Fruit fly (Drosophila melanogaster) whole organism, embryonic: ENCODE measurements around the gene mnd.

Experiments used
- CG10543 ChIP-seq: fragments of 200-800 bp; sonication (Bioruptor generic); optimal IDR thresholded peaks from 3 replicates; lab custom pipeline; 2017; ENCODE audit warnings: missing biosample characterization, mild to moderate bottlenecking, missing genetic modification characterization, moderate library complexity
- CG10959 ChIP-seq: fragments of 200-800 bp; sonication (Bioruptor generic); IDR thresholded peaks from 2 replicates; pipeline ENCODE4 v1.3.6; 2022; ENCODE audit warnings: missing biosample characterization, missing genetic modification characterization
- CG13287 ChIP-seq: fragments of 200-800 bp; sonication (Bioruptor generic); IDR thresholded peaks from 2 replicates; pipeline ENCODE4 v1.3.6; 2022; ENCODE audit warnings: missing biosample characterization, missing genetic modification characterization; ENCODE audit not compliant: partially characterized antibody
- CG15479 ChIP-seq: fragments of 200-800 bp; sonication (Bioruptor generic); optimal IDR thresholded peaks from 3 replicates; lab custom pipeline; 2019; ENCODE audit warnings: missing biosample characterization, mild to moderate bottlenecking, missing genetic modification characterization, moderate library complexity
- CG15696 ChIP-seq: fragments of 200-800 bp; sonication (Bioruptor generic); optimal IDR thresholded peaks from 2 replicates; lab custom pipeline; 2019; ENCODE audit warnings: missing biosample characterization, mild to moderate bottlenecking, missing genetic modification characterization, moderate library complexity
- CG17361 ChIP-seq: fragments of 200-800 bp; sonication (Bioruptor generic); IDR thresholded peaks from 3 replicates; pipeline ENCODE4 v1.3.6; 2022; ENCODE audit warnings: missing biosample characterization, missing genetic modification characterization
- CG18262 ChIP-seq: fragments of 200-800 bp; optimal IDR thresholded peaks from 3 replicates; lab custom pipeline; 2019; ENCODE audit warnings: missing biosample characterization, mild to moderate bottlenecking, missing genetic modification characterization, moderate library complexity
- CG2199 ChIP-seq: fragments of 200-800 bp; sonication (Bioruptor generic); IDR thresholded peaks from 3 replicates; pipeline ENCODE4 v1.3.6; 2022; ENCODE audit warnings: missing biosample characterization, missing genetic modification characterization
- CG3407 ChIP-seq: fragments of 200-800 bp; sonication (Bioruptor generic); optimal IDR thresholded peaks from 2 replicates; lab custom pipeline; 2018; ENCODE audit warnings: missing biosample characterization, mild to moderate bottlenecking, missing genetic modification characterization
- CG6791 ChIP-seq: fragments of 200-800 bp; sonication (Bioruptor generic); IDR thresholded peaks from 3 replicates; pipeline ENCODE4 v1.3.6; 2022; ENCODE audit warnings: missing biosample characterization, missing genetic modification characterization; ENCODE audit not compliant: partially characterized antibody
- CG8290 ChIP-seq, 3 experiments: fragments of 200-800 bp; sonication (Bioruptor generic); optimal IDR thresholded peaks; 2 replicates each; lab custom pipeline; 2016 to 2019; ENCODE audit warnings: missing biosample characterization in 3 of 3, missing genetic modification characterization in 3 of 3, mild to moderate bottlenecking in 2 of 3, moderate library complexity in 1 of 3
- CG8359 ChIP-seq: fragments of 200-800 bp; sonication (Bioruptor generic); optimal IDR thresholded peaks from 2 replicates; lab custom pipeline; 2017; ENCODE audit warnings: missing biosample characterization, mild to moderate bottlenecking, missing genetic modification characterization, borderline replicate concordance
- CG9727 ChIP-seq: fragments of 200-800 bp; sonication (Bioruptor generic); optimal IDR thresholded peaks from 3 replicates; lab custom pipeline; 2017; ENCODE audit warnings: missing biosample characterization, mild to moderate bottlenecking, missing genetic modification characterization
- CkIIα-i1 ChIP-seq: fragments of 200-800 bp; sonication (Bioruptor generic); IDR thresholded peaks from 2 replicates; pipeline ENCODE4 v1.3.6; 2022; ENCODE audit warnings: missing biosample characterization, missing genetic modification characterization
- D ChIP-seq, 2 experiments: fragments of 200-800 bp in 1 of 2; fragments of >200 bp in 1 of 2; sonication (Bioruptor generic) in 1 of 2; optimal IDR thresholded peaks; 2 replicates in 1 of 2; 3 replicates in 1 of 2; lab custom pipeline; 2017; ENCODE audit warnings: mild to moderate bottlenecking in 1 of 2, missing biosample characterization in 1 of 2, missing genetic modification characterization in 1 of 2, missing genetic modification reagents in 1 of 2
- Dip3 ChIP-seq: fragments of 200-800 bp; sonication (Bioruptor generic); optimal IDR thresholded peaks from 3 replicates; lab custom pipeline; 2016; ENCODE audit warnings: missing biosample characterization, missing genetic modification characterization
- Ets65A ChIP-seq: fragments of 200-800 bp; sonication (Bioruptor generic); peaks from one replicate; lab custom pipeline; 2016; ENCODE audit warnings: missing biosample characterization, missing genetic modification characterization
- Hmx ChIP-seq: fragments of 200-800 bp; sonication (Bioruptor generic); optimal IDR thresholded peaks from 2 replicates; lab custom pipeline; 2016; ENCODE audit warnings: missing biosample characterization, missing genetic modification characterization
- Jarid2 ChIP-seq: fragments of 200-800 bp; sonication (Bioruptor generic); optimal IDR thresholded peaks from 3 replicates; lab custom pipeline; 2017; ENCODE audit warnings: mild to moderate bottlenecking, missing biosample characterization, missing genetic modification reagents, missing genetic modification characterization
- Kr ChIP-seq: fragments of 200-800 bp; sonication (Bioruptor generic); optimal IDR thresholded peaks from 2 replicates; lab custom pipeline; 2017; ENCODE audit warnings: missing biosample characterization, mild to moderate bottlenecking, missing genetic modification characterization
- Med ChIP-seq: fragments of 200-800 bp; sonication (Bioruptor generic); peaks from one replicate; lab custom pipeline; 2016; ENCODE audit warnings: missing biosample characterization, missing genetic modification characterization, mild to moderate bottlenecking, inconsistent platforms, moderate library complexity
- Nf-YB ChIP-seq: fragments of 200-800 bp; sonication (Bioruptor generic); optimal IDR thresholded peaks from 3 replicates; lab custom pipeline; 2019; ENCODE audit warnings: missing biosample characterization, mild to moderate bottlenecking, missing genetic modification characterization, moderate library complexity
- Nf-YC ChIP-seq: fragments of 200-800 bp; optimal IDR thresholded peaks from 3 replicates; lab custom pipeline; 2019; ENCODE audit warnings: missing biosample characterization, mild to moderate bottlenecking, missing genetic modification characterization, moderate library complexity
- Ravus ChIP-seq: fragments of 200-800 bp; sonication (Bioruptor generic); IDR thresholded peaks from 2 replicates; pipeline ENCODE4 v1.3.6; 2022; ENCODE audit warnings: missing biosample characterization, missing genetic modification characterization
- Rfx ChIP-seq: fragments of 200-800 bp; sonication (Bioruptor generic); IDR thresholded peaks from 2 replicates; pipeline ENCODE4 v1.3.6; 2022; ENCODE audit warnings: missing biosample characterization, missing genetic modification characterization
- Scr ChIP-seq: fragments of 200-800 bp; sonication (Bioruptor generic); IDR thresholded peaks from 2 replicates; pipeline ENCODE4 v1.3.6; 2022; ENCODE audit warnings: missing biosample characterization, missing genetic modification characterization; ENCODE audit not compliant: partially characterized antibody
- Taf1 ChIP-seq: fragments of 200-800 bp; sonication (Bioruptor generic); IDR thresholded peaks from 2 replicates; pipeline ENCODE4 v1.3.6; 2022; ENCODE audit warnings: missing biosample characterization, missing genetic modification characterization
- Tbp ChIP-seq: fragments of >200 bp; optimal IDR thresholded peaks from 2 replicates; lab custom pipeline; 2018; ENCODE audit warnings: missing biosample characterization, missing genetic modification characterization
- Xrp1 ChIP-seq: fragments of 200-800 bp; sonication (Bioruptor generic); IDR thresholded peaks from 2 replicates; pipeline ENCODE4 v1.3.6; 2022; ENCODE audit warnings: missing biosample characterization, missing genetic modification characterization
- ap ChIP-seq: fragments of 200-800 bp; sonication (Bioruptor generic); IDR thresholded peaks from 2 replicates; pipeline ENCODE4 v1.3.6; 2022; ENCODE audit warnings: missing biosample characterization, missing genetic modification characterization
- chm ChIP-seq: fragments of 200-800 bp; sonication (Bioruptor generic); IDR thresholded peaks from 2 replicates; pipeline ENCODE4 v1.3.6; 2022; ENCODE audit warnings: missing biosample characterization, missing genetic modification characterization
- croc ChIP-seq: fragments of 200-800 bp; sonication (Bioruptor generic); conservative IDR thresholded peaks from 3 replicates; pipeline ENCODE4 v1.3.6; 2022; ENCODE audit warnings: missing biosample characterization, missing genetic modification characterization
- dmrt11E ChIP-seq: fragments of 200-800 bp; sonication (Bioruptor generic); optimal IDR thresholded peaks from 3 replicates; lab custom pipeline; 2018; ENCODE audit warnings: missing biosample characterization, mild to moderate bottlenecking, missing genetic modification characterization, moderate library complexity
- fd102C ChIP-seq: fragments of 200-800 bp; sonication (Bioruptor generic); optimal IDR thresholded peaks from 2 replicates; lab custom pipeline; 2018; ENCODE audit warnings: missing biosample characterization, mild to moderate bottlenecking, missing genetic modification characterization, moderate library complexity
- gem ChIP-seq: fragments of 200-800 bp; sonication (Bioruptor generic); optimal IDR thresholded peaks from 2 replicates; lab custom pipeline; 2019; ENCODE audit warnings: missing biosample characterization, mild to moderate bottlenecking, missing genetic modification characterization, moderate library complexity
- hkb ChIP-seq, 2 experiments: fragments of 200-800 bp in 1 of 2; fragments of >200 bp in 1 of 2; sonication (Bioruptor generic) in 1 of 2; IDR thresholded peaks in 1 of 2; optimal IDR thresholded peaks in 1 of 2; 2 replicates each; pipeline versions ENCODE4 v1.3.6 to Lab custom; 2017 to 2022; ENCODE audit warnings: missing biosample characterization in 1 of 2, missing genetic modification characterization in 1 of 2
- insv ChIP-seq, 2 experiments: fragments of 200-800 bp; sonication (Bioruptor generic); optimal IDR thresholded peaks; 3 replicates each; lab custom pipeline; 2016 to 2018; ENCODE audit warnings: missing biosample characterization in 2 of 2, missing genetic modification characterization in 2 of 2
- lilli ChIP-seq: fragments of 200-800 bp; sonication (Bioruptor generic); optimal IDR thresholded peaks from 3 replicates; lab custom pipeline; 2016; ENCODE audit warnings: missing biosample characterization, missing genetic modification characterization
- pros ChIP-seq: fragments of 200-800 bp; sonication (Bioruptor generic); optimal IDR thresholded peaks from 3 replicates; lab custom pipeline; 2019; ENCODE audit warnings: missing biosample characterization, mild to moderate bottlenecking, missing genetic modification characterization, moderate library complexity
- sens ChIP-seq: fragments of 200-800 bp; sonication (Bioruptor generic); peaks from one replicate; lab custom pipeline; 2016; ENCODE audit warnings: missing biosample characterization, missing genetic modification characterization
- sisA ChIP-seq: fragments of 200-800 bp; sonication (Bioruptor generic); IDR thresholded peaks from 2 replicates; pipeline ENCODE4 v1.3.6; 2022; ENCODE audit warnings: missing biosample characterization, missing genetic modification characterization
- tll ChIP-seq, 2 experiments: fragments of 200-800 bp in 1 of 2; fragments of >200 bp in 1 of 2; sonication (Bioruptor generic) in 1 of 2; optimal IDR thresholded peaks; 2 replicates each; lab custom pipeline; 2017 to 2019; ENCODE audit warnings: missing biosample characterization in 2 of 2, missing genetic modification characterization in 2 of 2, mild to moderate bottlenecking in 1 of 2, moderate library complexity in 1 of 2
- twi ChIP-seq: fragments of 200-800 bp; optimal IDR thresholded peaks from 2 replicates; lab custom pipeline; 2019; ENCODE audit warnings: missing biosample characterization, mild to moderate bottlenecking, missing genetic modification characterization, moderate library complexity
- zfh1 ChIP-seq: fragments of 200-800 bp; sonication (Bioruptor generic); IDR thresholded peaks from 3 replicates; pipeline ENCODE4 v1.3.6; 2022; ENCODE audit warnings: missing biosample characterization, missing genetic modification characterization

mnd gene

dm6 chr3L:14974513-14974912 is 10.4 kb upstream of the mnd start, which contains the start of gene Ocho (continued):
- TF ChIP-seq CG8359 (GFP tag; lab: Kevin White, UChicago) = no peak

dm6 chr3L:14974952-14975351 is 9.9 kb upstream of the mnd start:
- 0 out of 3 replicates have a peak, but pooled peaks have one; percentile 43 for TF ChIP-seq CG6791
- TF ChIP-seq Taf1 (GFP tag; lab: Robert Waterston, UW) = no peak
- no peak for TF ChIP-seq gem (tag; lab: Kevin White, UChicago)
- TF ChIP-seq CG3407 (GFP tag; lab: Kevin White, UChicago) = no peak
- TF ChIP-seq dmrt11E = no peak
- peak; percentile 51; the same call in 1 of the 3 replicates for TF ChIP-seq zfh1 (GFP tag; lab: Robert Waterston, UW)
- peak; percentile 84 for TF ChIP-seq Nf-YB
- TF ChIP-seq insv (GFP tag; optimal IDR thresholded peaks at IDR 0.05; lab: Kevin White, UChicago) = peak in 1 of 2 experiments; percentile 32
- peak; percentile 56 for TF ChIP-seq CG15479 (GFP tag; lab: Kevin White, UChicago)
- TF ChIP-seq croc (GFP tag; lab: Robert Waterston, UW) = no peak
- peak; percentile 13 for TF ChIP-seq Tbp (GFP tag; lab: Kevin White, UChicago)
- TF ChIP-seq Scr = no peak
- no peak for TF ChIP-seq hkb (optimal IDR thresholded peaks at IDR 0.05; lab: Kevin White, UChicago)
- TF ChIP-seq hkb (GFP tag; IDR thresholded peaks at IDR 0.05; lab: Robert Waterston, UW) = no peak
- TF ChIP-seq tll (GFP tag; optimal IDR thresholded peaks at IDR 0.05; lab: Kevin White, UChicago) = peak in 1 of 2 experiments; percentile 19
- no peak for TF ChIP-seq Hmx (GFP tag; lab: Kevin White, UChicago)
- peak; percentile 8 for TF ChIP-seq Kr (GFP tag; lab: Kevin White, UChicago)
- no peak for TF ChIP-seq CG9727 (GFP tag; lab: Kevin White, UChicago)
- peak; percentile 50; the same call in 1 of the 2 replicates for TF ChIP-seq chm (GFP tag; lab: Robert Waterston, UW)
- TF ChIP-seq CG10543 (GFP tag; lab: Kevin White, UChicago) = no peak
- peak; percentile 12 for TF ChIP-seq lilli (GFP tag; lab: Kevin White, UChicago)
- TF ChIP-seq CkIIα-i1 (GFP tag; lab: Robert Waterston, UW) = no peak
- peak; percentile 66 for TF ChIP-seq Nf-YC (tag; lab: Kevin White, UChicago)
- peak; percentile 92 for TF ChIP-seq D (optimal IDR thresholded peaks at IDR 0.05; lab: Kevin White, UChicago)
- no peak for TF ChIP-seq D (GFP tag; optimal IDR thresholded peaks at IDR 0.05; lab: Kevin White, UChicago)
- TF ChIP-seq Ravus (GFP tag; lab: Robert Waterston, UW) = no peak
- TF ChIP-seq CG13287 = no peak
- no peak for TF ChIP-seq Rfx (GFP tag; lab: Robert Waterston, UW)
- no peak for TF ChIP-seq CG8290 (GFP tag; optimal IDR thresholded peaks at IDR 0.05; lab: Kevin White, UChicago)
- TF ChIP-seq CG8290 (tag; optimal IDR thresholded peaks at IDR 0.05; lab: Kevin White, UChicago) = no peak
- TF ChIP-seq CG18262 (tag; lab: Kevin White, UChicago) = no peak
- TF ChIP-seq Med (GFP tag; lab: Kevin White, UChicago) = peak; percentile 32
- no peak for TF ChIP-seq Dip3 (GFP tag; lab: Kevin White, UChicago)
- peak; percentile 78 for TF ChIP-seq pros (GFP tag; lab: Kevin White, UChicago)
- TF ChIP-seq CG10959 (GFP tag; lab: Robert Waterston, UW) = peak; percentile 22; the same call in 1 of the 2 replicates

- TF ChIP-seq CG17361 (GFP tag; lab: Robert Waterston, UW) (no peak), Xrp1 (GFP tag; lab: Robert Waterston, UW) (0 out of 2 replicates have a peak, but pooled peaks have one; percentile 13), Tbp (GFP tag; lab: Kevin White, UChicago) (no peak), sisA (GFP tag; lab: Robert Waterston, UW) (no peak), chm (GFP tag; lab: Robert Waterston, UW) (0 out of 2 replicates have a peak, but pooled peaks have one; percentile 57), sens (GFP tag; lab: Kevin White, UChicago) (peak; percentile 17), Jarid2 (GFP tag; lab: Kevin White, UChicago) (peak; percentile 15), Ets65A (GFP tag; lab: Kevin White, UChicago) (peak; percentile 22), CG15696 (tag; lab: Kevin White, UChicago) (peak; percentile 24), ap (GFP tag; lab: Robert Waterston, UW) (no peak), twi (tag; lab: Kevin White, UChicago) (peak; percentile 100), fd102C (GFP tag; lab: Kevin White, UChicago) (peak; percentile 0), CG2199 (GFP tag; lab: Robert Waterston, UW) (peak; percentile 95)
- TF ChIP-seq, all 482 proteins: peak for 9
Observed at dm6 chr3L:14976026-14976425, 8.9 kb upstream of the mnd start.
